Fruit fly (Drosophila melanogaster): ENCODE measurements around the gene Archease.
A peak's percentile ranks its signal among the peaks of the same experiment; 100 is the strongest.

Gene Archease

dm6 chr3R:21656492-21657484 lies 6.0 kb downstream of the Archease start (continued):
- peak; percentile 33 for TF ChIP-seq tin (GFP tag; optimal IDR thresholded peaks at IDR 0.05)
- TF ChIP-seq CG14050 (GFP tag; IDR thresholded peaks at IDR 0.05) = peak; percentile 54; the same call in 2 of the 3 replicates
- peak; percentile 6 for TF ChIP-seq kah (GFP tag; optimal IDR thresholded peaks at IDR 0.05)
- no peak; the same call in 1 of the 2 replicates for TF ChIP-seq al (GFP tag; IDR thresholded peaks at IDR 0.05)
- peak; percentile 54; the same call in 2 of the 3 replicates for TF ChIP-seq CG11695 (GFP tag; IDR thresholded peaks at IDR 0.05)
- peak; percentile 85 for TF ChIP-seq CG31441 (GFP tag; IDR thresholded peaks at IDR 0.05)
- no peak for TF ChIP-seq br (optimal IDR thresholded peaks at IDR 0.05)
- peak; percentile 75 for TF ChIP-seq CG7556 (GFP tag; optimal IDR thresholded peaks at IDR 0.05)
- peak; percentile 25 for TF ChIP-seq Nf-YB (GFP tag; optimal IDR thresholded peaks at IDR 0.05)
- TF ChIP-seq tio (GFP tag; optimal IDR thresholded peaks at IDR 0.05) = peak; percentile 52
- TF ChIP-seq CG18619 (GFP tag; optimal IDR thresholded peaks at IDR 0.05) = peak; percentile 21
- peak; percentile 12 for TF ChIP-seq CG9609 (GFP tag; optimal IDR thresholded peaks at IDR 0.05)
- peak; percentile 60 for TF ChIP-seq D19B (GFP tag; optimal IDR thresholded peaks at IDR 0.05)
- TF ChIP-seq dysf (GFP tag; IDR thresholded peaks at IDR 0.05) = peak; percentile 82
- peak; percentile 61 for TF ChIP-seq sqz (GFP tag; optimal IDR thresholded peaks at IDR 0.05)
- peak; percentile 80 for TF ChIP-seq CG18262 (tag; optimal IDR thresholded peaks at IDR 0.05)
- peak; percentile 70 for TF ChIP-seq CG9437 (GFP tag; optimal IDR thresholded peaks at IDR 0.05)
- TF ChIP-seq Adf1 (GFP tag; IDR thresholded peaks at IDR 0.05) = no peak
- TF ChIP-seq CG6254 (GFP tag; optimal IDR thresholded peaks at IDR 0.05) = peak; percentile 2
- TF ChIP-seq Fer1 (GFP tag; optimal IDR thresholded peaks at IDR 0.05) = peak; percentile 39
- TF ChIP-seq BtbVII (GFP tag; optimal IDR thresholded peaks at IDR 0.05) = peak; percentile 7
- TF ChIP-seq tna (GFP tag; IDR thresholded peaks at IDR 0.05; ENCODE audit: partially characterized antibody) = no peak
- no peak for TF ChIP-seq pfk (GFP tag; optimal IDR thresholded peaks at IDR 0.05)
- no peak for TF ChIP-seq CG1024 (GFP tag; IDR thresholded peaks at IDR 0.05)
- TF ChIP-seq Antp (GFP tag; optimal IDR thresholded peaks at IDR 0.05) = no peak
- no peak for TF ChIP-seq Stat92E (GFP tag; optimal IDR thresholded peaks at IDR 0.05)
- peak; percentile 62 for TF ChIP-seq CG4424 (GFP tag; optimal IDR thresholded peaks at IDR 0.05)
- peak; percentile 25 for TF ChIP-seq CG15601 (tag; optimal IDR thresholded peaks at IDR 0.05)
- 0 out of 2 replicates have a peak, but pooled peaks have one; percentile 28 for TF ChIP-seq CG11247 (GFP tag; IDR thresholded peaks at IDR 0.05)
- peak; percentile 76 for TF ChIP-seq sd (tag; optimal IDR thresholded peaks at IDR 0.05)
- no peak for TF ChIP-seq knrl (GFP tag; IDR thresholded peaks at IDR 0.05; ENCODE audit: partially characterized antibody)
- peak; percentile 44 for TF ChIP-seq Deaf1 (tag; optimal IDR thresholded peaks at IDR 0.05)
- TF ChIP-seq Oli (tag; optimal IDR thresholded peaks at IDR 0.05) = peak; percentile 76
- peak in 1 of 3 experiments; percentile 15 for TF ChIP-seq lola (GFP tag; optimal IDR thresholded peaks at IDR 0.05)
- TF ChIP-seq CG15514 (GFP tag; optimal IDR thresholded peaks at IDR 0.05) = no peak
- TF ChIP-seq CG43689 (GFP tag; IDR thresholded peaks at IDR 0.05) = 0 out of 2 replicates have a peak, but pooled peaks have one; percentile 26
- TF ChIP-seq ssp (GFP tag; IDR thresholded peaks at IDR 0.05) = peak; percentile 39
- no peak for TF ChIP-seq CG30020 (tag; optimal IDR thresholded peaks at IDR 0.05)
- peak; percentile 55 for TF ChIP-seq Xrp1 (GFP tag; IDR thresholded peaks at IDR 0.05)
- peak; percentile 58 for TF ChIP-seq Hand (GFP tag; optimal IDR thresholded peaks at IDR 0.05)
- peak; percentile 58 for TF ChIP-seq CG10979 (tag; optimal IDR thresholded peaks at IDR 0.05)
- peak; percentile 83 for TF ChIP-seq nmo (GFP tag; optimal IDR thresholded peaks at IDR 0.05)
- TF ChIP-seq oc (tag; optimal IDR thresholded peaks at IDR 0.05) = peak; percentile 84
- peak in 1 of 2 experiments; percentile 52 for TF ChIP-seq dpn (GFP tag; optimal IDR thresholded peaks at IDR 0.05)
- peak; percentile 43 for TF ChIP-seq Vsx1 (GFP tag; optimal IDR thresholded peaks at IDR 0.05)
- TF ChIP-seq Nf-YA (GFP tag; IDR thresholded peaks at IDR 0.05) = 0 out of 2 replicates have a peak, but pooled peaks have one; percentile 38
- TF ChIP-seq CG13424 (tag; optimal IDR thresholded peaks at IDR 0.05) = peak; percentile 66
